Fruit fly (Drosophila melanogaster) whole organism, prepupa: ENCODE results near the gene Or85d.
A peak's percentile ranks its signal among the peaks of the same experiment; 100 is the strongest.

ENCODE experiments used
- CG32006 ChIP-seq: fragments of 200-800 bp; sonication (Bioruptor generic); optimal IDR thresholded peaks from 3 replicates; lab custom pipeline; 2017; ENCODE audit warnings: missing biosample characterization, mild to moderate bottlenecking, missing genetic modification characterization
- CG34406 ChIP-seq: fragments of 200-800 bp; sonication (Bioruptor generic); optimal IDR thresholded peaks from 3 replicates; lab custom pipeline; 2016; ENCODE audit warnings: missing biosample characterization, missing genetic modification characterization
- CG3919 ChIP-seq: fragments of 200-800 bp; sonication (Bioruptor generic); optimal IDR thresholded peaks from 3 replicates; lab custom pipeline; 2016; ENCODE audit warnings: missing biosample characterization, missing genetic modification characterization
- CG4318 ChIP-seq: fragments of 200-800 bp; sonication (Bioruptor generic); optimal IDR thresholded peaks from 3 replicates; lab custom pipeline; 2017; ENCODE audit warnings: missing biosample characterization, mild to moderate bottlenecking, missing genetic modification characterization
- CG6163 ChIP-seq: fragments of 200-800 bp; sonication (Bioruptor generic); IDR thresholded peaks from 3 replicates; pipeline ENCODE4 v1.3.6; 2022; ENCODE audit warnings: missing biosample characterization, missing genetic modification characterization
- CG9139 ChIP-seq: fragments of 200-800 bp; sonication (Bioruptor generic); optimal IDR thresholded peaks from 3 replicates; lab custom pipeline; 2017; ENCODE audit warnings: missing biosample characterization, mild to moderate bottlenecking, missing genetic modification characterization
- Eip78C ChIP-seq: fragments of 200-800 bp; sonication (Bioruptor generic); peaks from one replicate; lab custom pipeline; 2016; ENCODE audit warnings: missing biosample characterization, missing genetic modification characterization
- Hr39 ChIP-seq: fragments of 200-800 bp; sonication (Bioruptor generic); optimal IDR thresholded peaks from 2 replicates; lab custom pipeline; 2016; ENCODE audit warnings: missing biosample characterization, missing genetic modification characterization
- Lpt ChIP-seq: fragments of 200-800 bp; sonication (Bioruptor generic); optimal IDR thresholded peaks from 3 replicates; lab custom pipeline; 2016; ENCODE audit warnings: missing biosample characterization, missing genetic modification characterization
- OdsH ChIP-seq: fragments of 200-800 bp; sonication (Bioruptor generic); optimal IDR thresholded peaks from 3 replicates; lab custom pipeline; 2016; ENCODE audit warnings: missing biosample characterization, missing genetic modification characterization
- Sox102F ChIP-seq: fragments of 200-800 bp; sonication (Bioruptor generic); optimal IDR thresholded peaks from 2 replicates; lab custom pipeline; 2016; ENCODE audit warnings: missing biosample characterization, mild to moderate bottlenecking, missing genetic modification characterization
- dac ChIP-seq: fragments of 200-800 bp; sonication (Bioruptor generic); optimal IDR thresholded peaks from 2 replicates; lab custom pipeline; 2017; ENCODE audit warnings: missing biosample characterization, mild to moderate bottlenecking, missing genetic modification characterization
- fd85E ChIP-seq: fragments of 200-800 bp; sonication (Bioruptor generic); optimal IDR thresholded peaks from 3 replicates; lab custom pipeline; 2016; ENCODE audit warnings: missing biosample characterization, missing genetic modification characterization
- spab ChIP-seq: fragments of 200-800 bp; sonication (Bioruptor generic); optimal IDR thresholded peaks from 2 replicates; lab custom pipeline; 2017; ENCODE audit warnings: missing biosample characterization, mild to moderate bottlenecking, missing genetic modification characterization, missing genetic modification reagents
- svp ChIP-seq: fragments of 200-800 bp; sonication (Bioruptor generic); peaks from one replicate; lab custom pipeline; 2016; ENCODE audit warnings: missing biosample characterization, missing genetic modification characterization

Gene Or85d

DNA sequence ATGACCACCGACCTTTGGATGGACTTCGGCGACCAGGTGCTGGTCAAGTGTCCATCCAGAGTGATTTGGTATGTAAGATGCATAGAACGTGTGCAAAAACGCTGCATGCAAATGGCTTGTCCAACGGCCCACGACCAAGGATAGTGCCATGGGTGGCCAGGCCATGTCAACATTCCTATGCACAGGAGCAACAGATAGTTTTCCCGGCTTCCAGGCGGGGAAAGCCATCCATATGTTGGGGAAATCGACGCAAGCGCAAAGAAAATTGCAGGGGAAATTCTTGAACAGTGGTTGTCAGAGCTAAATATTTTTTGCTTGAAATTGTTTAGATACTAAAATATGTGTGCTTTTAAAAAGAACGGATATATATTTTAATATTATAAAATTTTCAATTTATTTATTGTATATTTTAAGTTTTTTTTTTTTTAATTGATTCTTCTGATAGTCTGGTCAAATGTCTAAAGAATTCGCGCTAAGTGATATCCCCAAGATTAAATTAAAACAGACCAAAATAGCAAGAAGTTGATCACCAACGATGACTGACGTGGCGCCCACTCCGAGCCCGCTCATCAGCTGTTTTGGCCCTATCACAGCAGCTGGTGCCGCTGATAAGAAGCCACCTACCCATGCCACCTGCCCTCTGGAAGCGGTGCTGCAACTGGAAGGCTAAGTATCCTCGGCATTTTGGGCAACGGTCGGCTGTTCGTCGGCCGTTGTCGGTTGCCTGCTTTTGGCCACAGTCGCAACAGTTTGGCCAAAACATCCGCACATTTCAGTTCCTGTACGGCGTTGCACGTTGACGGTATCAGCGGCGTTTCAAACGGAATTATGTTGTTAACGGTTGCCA lies 25.2 kb downstream of the Or85d start, which contains the start of gene 5-HT2B (continued):
- TF ChIP-seq CG32006, result peak; percentile 64
- peak; percentile 35 for TF ChIP-seq OdsH (GFP tag; lab: Kevin White, UChicago)
- no peak for TF ChIP-seq Hr39
- no peak for TF ChIP-seq dac (GFP tag; lab: Kevin White, UChicago)
- TF ChIP-seq fd85E (GFP tag; lab: Kevin White, UChicago), result no peak
- no peak for TF ChIP-seq CG9139 (GFP tag; lab: Kevin White, UChicago)
- no peak for TF ChIP-seq Sox102F
- TF ChIP-seq CG34406, result no peak
- TF ChIP-seq spab (GFP tag; lab: Kevin White, UChicago), result no peak
- peak; percentile 51 for TF ChIP-seq CG4318 (GFP tag; lab: Kevin White, UChicago)
- peak; percentile 22 for TF ChIP-seq CG3919 (GFP tag; lab: Kevin White, UChicago)
- TF ChIP-seq Lpt (GFP tag; lab: Kevin White, UChicago), result no peak

DNA sequence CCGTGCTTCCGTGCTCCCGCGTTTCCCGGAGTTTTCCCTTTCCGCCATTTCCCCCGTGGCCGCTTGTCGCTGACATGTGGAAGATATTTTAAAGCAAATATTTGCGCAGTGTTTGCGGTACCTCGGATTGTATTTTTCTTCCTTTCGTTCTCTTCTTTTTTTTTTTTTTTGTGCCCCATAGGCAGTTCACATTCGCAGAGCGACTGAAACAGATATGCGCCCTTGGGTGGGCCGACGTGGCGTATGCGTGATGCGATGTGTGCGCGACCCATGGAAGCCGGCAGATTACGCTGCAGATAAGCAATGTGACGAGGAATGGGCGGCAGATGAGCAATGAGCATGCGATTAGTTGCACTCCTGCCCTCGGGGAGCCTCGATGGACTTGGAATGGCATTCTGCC lies 35.5 kb downstream of the Or85d start:
- TF ChIP-seq svp (GFP tag; lab: Kevin White, UChicago), result peak; percentile 84
- no peak for TF ChIP-seq dac (GFP tag; lab: Kevin White, UChicago)
- TF ChIP-seq Eip78C, result peak; percentile 9
- TF ChIP-seq, all 60 proteins: peak for 2

DNA sequence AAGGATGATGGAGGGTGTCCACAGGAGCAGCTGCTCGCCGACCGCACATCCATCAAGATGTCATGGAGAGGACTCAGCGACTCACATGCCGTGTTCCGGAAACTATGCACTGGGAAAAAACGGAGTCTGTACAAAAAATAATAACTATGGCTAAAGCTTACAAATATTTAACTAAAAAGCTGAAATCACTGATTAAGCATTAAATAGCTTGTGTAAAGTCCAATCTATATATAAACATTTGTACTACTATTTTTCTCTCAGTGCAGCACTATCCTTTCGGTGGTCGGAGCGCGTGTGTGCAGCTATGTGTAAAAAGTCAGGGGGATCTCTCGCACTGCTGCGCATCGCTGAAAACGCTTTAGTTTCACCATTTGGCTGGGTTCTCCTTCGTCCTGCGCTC lies 43.8 kb downstream of the Or85d start:
- no peak for TF ChIP-seq dac (GFP tag; lab: Kevin White, UChicago)
- peak; percentile 53; the same call in 1 of the 3 replicates for TF ChIP-seq CG6163
